Worm (Caenorhabditis elegans): ENCODE measurements around the gene nemt-1.
"Not testable (repeated sequence)": the region's sequence is repeated elsewhere in the genome, so short reads cannot be mapped to it uniquely, and the experiment has no call there.

The nemt-1 gene

DNA sequence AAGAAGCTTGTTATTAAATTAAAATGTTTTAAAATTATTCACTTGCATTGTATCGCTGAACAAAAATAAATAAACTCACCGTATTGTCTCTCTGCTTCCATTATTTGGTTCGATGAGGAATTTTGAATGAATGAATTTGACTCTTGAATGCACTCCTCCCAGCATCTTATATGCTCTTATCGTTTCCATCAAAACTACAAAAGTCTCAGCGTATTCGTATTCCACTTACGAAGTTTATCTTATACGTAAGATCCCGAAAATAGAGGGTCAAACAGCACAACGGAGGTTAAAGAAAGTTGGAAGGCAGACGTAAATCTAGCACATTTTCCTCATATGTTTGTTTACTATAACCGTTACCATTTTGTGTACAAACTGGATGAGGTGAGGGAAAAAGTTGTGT, 32.9 kb downstream of the nemt-1 start, which contains the start of gene nhr-267:
Gene nhr-267, minus strand, starts transcription at position 101 of the 400 bp plus-strand sequence.
- TF ChIP-seq madf-5 (GFP tag; IDR thresholded peaks at IDR 0.05); arid-1 (GFP tag; conservative IDR thresholded peaks at IDR 0.05); saeg-2 (GFP tag; IDR thresholded peaks at IDR 0.05): not testable (repeated sequence)

- TF ChIP-seq Y105C5A.15 (GFP tag; IDR thresholded peaks at IDR 0.05): no peak
- TF ChIP-seq zip-11 (GFP tag; IDR thresholded peaks at IDR 0.05): no peak
- TF ChIP-seq lir-3 (tag; optimal IDR thresholded peaks at IDR 0.05): no peak
- no peak for TF ChIP-seq ceh-44 (GFP tag; IDR thresholded peaks at IDR 0.05)
- TF ChIP-seq tra-1 (GFP tag; IDR thresholded peaks at IDR 0.05): no peak
- peak in 1 of 2 experiments; percentile 91 for TF ChIP-seq unc-62 (GFP tag; optimal IDR thresholded peaks at IDR 0.05 in 1 of 2)
- no peak for TF ChIP-seq unc-62 (tag; optimal IDR thresholded peaks at IDR 0.05)
Measured at ce11 chrIV:9274008-9274529, 45.2 kb downstream of the nemt-1 start, which contains the start of gene nmy-3. Gene nmy-3, plus strand, starts transcription at chrIV:9274479.

DNA sequence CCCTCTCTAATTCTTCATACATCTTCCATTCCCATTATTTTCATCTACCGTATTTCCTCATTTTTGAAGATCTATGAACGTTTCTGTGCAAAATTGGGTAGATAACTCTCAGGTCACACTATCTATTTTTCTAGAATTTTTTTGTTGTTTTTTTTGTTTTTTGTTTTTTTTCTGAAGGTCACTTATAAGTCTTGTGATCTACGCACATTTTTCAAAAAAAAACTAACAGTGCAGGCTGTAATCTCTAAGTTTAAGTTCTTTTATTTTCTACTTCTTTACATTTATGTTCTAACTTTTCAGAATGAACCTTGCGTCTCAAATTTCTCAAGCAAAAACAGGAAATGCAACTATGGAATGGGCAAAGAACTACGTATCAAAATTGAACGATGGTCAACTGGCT, 49.4 kb downstream of the nemt-1 start, which contains the start of gene flh-3:
Gene flh-3, plus strand, starts transcription at position 301 of the 400 bp plus-strand sequence.
- TF ChIP-seq ceh-82 (tag; optimal IDR thresholded peaks at IDR 0.05): no peak
- TF ChIP-seq dpl-1 (GFP tag; optimal IDR thresholded peaks at IDR 0.05): no peak
- no peak for TF ChIP-seq mes-2 (tag; optimal IDR thresholded peaks at IDR 0.05; ENCODE audit: poor library complexity, severe bottlenecking)
- no peak for TF ChIP-seq mxl-2 (GFP tag; conservative IDR thresholded peaks at IDR 0.05)
- TF ChIP-seq dve-1 (tag; optimal IDR thresholded peaks at IDR 0.05; ENCODE audit: insufficient read depth): no peak
- no peak for TF ChIP-seq ztf-11 (tag; optimal IDR thresholded peaks at IDR 0.05)
- no peak for TF ChIP-seq spr-3 (GFP tag; optimal IDR thresholded peaks at IDR 0.05)
- no peak for TF ChIP-seq F44E2.7 (GFP tag; IDR thresholded peaks at IDR 0.05)
- TF ChIP-seq unc-130 (GFP tag; optimal IDR thresholded peaks at IDR 0.05): no peak
- TF ChIP-seq nhr-76 (tag; optimal IDR thresholded peaks at IDR 0.05): no peak
- no peak for TF ChIP-seq zfp-3 (GFP tag; conservative IDR thresholded peaks at IDR 0.05)
- TF ChIP-seq nhr-111 (GFP tag; optimal IDR thresholded peaks at IDR 0.05): no peak
- TF ChIP-seq daf-16 (GFP tag; optimal IDR thresholded peaks at IDR 0.05): no peak
- no peak for TF ChIP-seq daf-16 (tag; optimal IDR thresholded peaks at IDR 0.05)
- TF ChIP-seq F37D6.2 (tag; optimal IDR thresholded peaks at IDR 0.05): no peak
- no peak for TF ChIP-seq F10B5.3 (tag; optimal IDR thresholded peaks at IDR 0.05)
- no peak for TF ChIP-seq hif-1 (tag; optimal IDR thresholded peaks at IDR 0.05)

ce11 chrIV:9268916-9269315, 50.3 kb downstream of the nemt-1 start:
- TF ChIP-seq ceh-44 (GFP tag; IDR thresholded peaks at IDR 0.05) (no peak), F37D6.2 (tag; optimal IDR thresholded peaks at IDR 0.05) (no peak), arid-1 (GFP tag; conservative IDR thresholded peaks at IDR 0.05) (no peak), zip-11 (GFP tag; IDR thresholded peaks at IDR 0.05) (no peak), daf-12 (tag; optimal IDR thresholded peaks at IDR 0.05) (no peak), pha-4 (GFP tag; IDR thresholded peaks at IDR 0.05) (no peak), pha-4 (tag; optimal IDR thresholded peaks at IDR 0.05) (no peak), cey-2 (tag; optimal IDR thresholded peaks at IDR 0.05; ENCODE audit: borderline replicate concordance, insufficient read depth) (no peak)

All from whole organism, L4 larva.